Fruit fly (Drosophila melanogaster) whole organism, embryonic: ENCODE data around the gene CG14854.
A peak's percentile ranks its signal among the peaks of the same experiment; 100 is the strongest.

Experiments used
- CG10209 ChIP-seq: fragments of 200-800 bp; sonication (Bioruptor generic); optimal IDR thresholded peaks from 3 replicates; lab custom pipeline; 2017; ENCODE audit warnings: missing biosample characterization, mild to moderate bottlenecking, missing genetic modification characterization, missing genetic modification reagents
- CG10267 ChIP-seq: fragments of 200-800 bp; sonication (Bioruptor generic); optimal IDR thresholded peaks from 2 replicates; lab custom pipeline; 2018; ENCODE audit warnings: missing biosample characterization, mild to moderate bottlenecking, missing genetic modification characterization, moderate library complexity
- CG10543 ChIP-seq: fragments of 200-800 bp; sonication (Bioruptor generic); optimal IDR thresholded peaks from 3 replicates; lab custom pipeline; 2017; ENCODE audit warnings: missing biosample characterization, mild to moderate bottlenecking, missing genetic modification characterization, moderate library complexity
- CG12299 ChIP-seq: fragments of 200-800 bp; sonication (Bioruptor generic); optimal IDR thresholded peaks from 2 replicates; lab custom pipeline; 2018; ENCODE audit warnings: missing biosample characterization, mild to moderate bottlenecking, missing genetic modification characterization
- CG12391 ChIP-seq: fragments of 200-800 bp; sonication (Bioruptor generic); optimal IDR thresholded peaks from 3 replicates; lab custom pipeline; 2018; ENCODE audit warnings: missing biosample characterization, mild to moderate bottlenecking, missing genetic modification characterization, moderate library complexity
- CG13775 ChIP-seq: fragments of 200-800 bp; sonication (Bioruptor generic); optimal IDR thresholded peaks from 3 replicates; lab custom pipeline; 2017; ENCODE audit warnings: missing biosample characterization, mild to moderate bottlenecking, missing genetic modification characterization
- CG15269 ChIP-seq: fragments of 200-800 bp; sonication (Bioruptor generic); optimal IDR thresholded peaks from 2 replicates; lab custom pipeline; 2018; ENCODE audit warnings: missing biosample characterization, mild to moderate bottlenecking, missing genetic modification characterization, moderate library complexity
- CG15601 ChIP-seq: fragments of 200-800 bp; sonication (Bioruptor generic); optimal IDR thresholded peaks from 3 replicates; lab custom pipeline; 2019; ENCODE audit warnings: missing biosample characterization, mild to moderate bottlenecking, missing genetic modification characterization, moderate library complexity
- CG1647 ChIP-seq: fragments of 200-800 bp; sonication (Bioruptor generic); optimal IDR thresholded peaks from 3 replicates; lab custom pipeline; 2016; ENCODE audit warnings: missing biosample characterization, missing genetic modification characterization
- CG17568 ChIP-seq: fragments of 200-800 bp; sonication (Bioruptor generic); optimal IDR thresholded peaks from 2 replicates; lab custom pipeline; 2018; ENCODE audit warnings: missing biosample characterization, mild to moderate bottlenecking, missing genetic modification characterization, moderate library complexity
- CG18619 ChIP-seq: fragments of 200-800 bp; sonication (Bioruptor generic); optimal IDR thresholded peaks from 3 replicates; lab custom pipeline; 2017; ENCODE audit warnings: missing biosample characterization, mild to moderate bottlenecking, missing genetic modification characterization
- CG2678 ChIP-seq: fragments of 200-800 bp; sonication (Bioruptor generic); optimal IDR thresholded peaks from 3 replicates; lab custom pipeline; 2019; ENCODE audit warnings: missing biosample characterization, mild to moderate bottlenecking, missing genetic modification characterization, moderate library complexity
- CG3065 ChIP-seq: fragments of 200-800 bp; sonication (Bioruptor generic); optimal IDR thresholded peaks from 2 replicates; lab custom pipeline; 2016; ENCODE audit warnings: missing biosample characterization, missing genetic modification characterization
- CG4282 ChIP-seq: fragments of 200-800 bp; sonication (Bioruptor generic); optimal IDR thresholded peaks from 2 replicates; lab custom pipeline; 2016; ENCODE audit warnings: missing biosample characterization, missing genetic modification characterization
- CG4328 ChIP-seq: fragments of 200-800 bp; sonication (Bioruptor generic); optimal IDR thresholded peaks from 3 replicates; lab custom pipeline; 2017; ENCODE audit warnings: missing biosample characterization, missing genetic modification reagents, missing genetic modification characterization
- CG4360 ChIP-seq: fragments of 200-800 bp; sonication (Bioruptor generic); IDR thresholded peaks from 2 replicates; pipeline ENCODE4 v1.3.6; 2022; ENCODE audit warnings: missing biosample characterization, missing genetic modification characterization
- CG4707 ChIP-seq: fragments of 200-800 bp; sonication (Bioruptor generic); optimal IDR thresholded peaks from 2 replicates; lab custom pipeline; 2018; ENCODE audit warnings: missing biosample characterization, mild to moderate bottlenecking, missing genetic modification characterization, moderate library complexity
- CG6689 ChIP-seq: fragments of 200-800 bp; sonication (Bioruptor generic); IDR thresholded peaks from 2 replicates; pipeline ENCODE4 v1.3.6; 2022; ENCODE audit warnings: missing biosample characterization, missing genetic modification characterization
- CG7839 ChIP-seq: fragments of 200-800 bp; sonication (Bioruptor generic); optimal IDR thresholded peaks from 3 replicates; lab custom pipeline; 2018; ENCODE audit warnings: missing biosample characterization, mild to moderate bottlenecking, missing genetic modification characterization, moderate library complexity
- CG8388 ChIP-seq: fragments of 200-800 bp; sonication (Bioruptor generic); optimal IDR thresholded peaks from 2 replicates; lab custom pipeline; 2019; ENCODE audit warnings: missing biosample characterization, mild to moderate bottlenecking, missing genetic modification characterization, moderate library complexity
- CoRest ChIP-seq: fragments of 200-800 bp; sonication (Bioruptor generic); optimal IDR thresholded peaks from 3 replicates; lab custom pipeline; 2018; ENCODE audit warnings: missing biosample characterization, mild to moderate bottlenecking, missing genetic modification characterization, moderate library complexity
- Dbx ChIP-seq: fragments of 200-800 bp; sonication (Bioruptor generic); IDR thresholded peaks from 3 replicates; pipeline ENCODE4 v1.3.6; 2022; ENCODE audit warnings: missing biosample characterization, missing genetic modification characterization
- Dfd ChIP-seq, 2 experiments: fragments of >200 bp; optimal IDR thresholded peaks; 2 replicates each; lab custom pipeline; 2017; ENCODE audit warnings: missing biosample characterization in 2 of 2, missing genetic modification characterization in 2 of 2
- Doc3 ChIP-seq: fragments of 200-800 bp; sonication (Bioruptor generic); IDR thresholded peaks from 3 replicates; pipeline ENCODE4 v1.3.6; 2022; ENCODE audit warnings: missing biosample characterization, missing genetic modification characterization; ENCODE audit not compliant: partially characterized antibody
- H15 ChIP-seq: fragments of 200-800 bp; sonication (Bioruptor generic); IDR thresholded peaks from 3 replicates; pipeline ENCODE4 v1.3.6; 2022; ENCODE audit warnings: missing biosample characterization, missing genetic modification characterization
- HHEX ChIP-seq: fragments of 200-800 bp; sonication (Bioruptor generic); optimal IDR thresholded peaks from 3 replicates; lab custom pipeline; 2017; ENCODE audit warnings: missing biosample characterization, mild to moderate bottlenecking, missing genetic modification characterization, missing genetic modification reagents
- Hr51 ChIP-seq, 2 experiments: fragments of 200-800 bp; sonication (Bioruptor generic); optimal IDR thresholded peaks; 2 replicates in 1 of 2; 3 replicates in 1 of 2; lab custom pipeline; 2016 to 2018; ENCODE audit warnings: missing biosample characterization in 2 of 2, missing genetic modification characterization in 2 of 2, mild to moderate bottlenecking in 1 of 2, moderate library complexity in 1 of 2
- Max ChIP-seq: fragments of 200-800 bp; sonication (Bioruptor generic); optimal IDR thresholded peaks from 2 replicates; lab custom pipeline; 2016; ENCODE audit warnings: missing biosample characterization, mild to moderate bottlenecking, missing genetic modification characterization
- Meics ChIP-seq: fragments of 200-800 bp; sonication (Bioruptor generic); optimal IDR thresholded peaks from 2 replicates; lab custom pipeline; 2017; ENCODE audit warnings: missing biosample characterization, mild to moderate bottlenecking, missing genetic modification characterization
- Neu2 ChIP-seq: fragments of 200-800 bp; sonication (Bioruptor generic); optimal IDR thresholded peaks from 3 replicates; lab custom pipeline; 2016; ENCODE audit warnings: missing biosample characterization, missing genetic modification characterization, borderline replicate concordance
- Ssrp ChIP-seq: fragments of 200-800 bp; sonication (Bioruptor generic); optimal IDR thresholded peaks from 2 replicates; lab custom pipeline; 2018; ENCODE audit warnings: missing biosample characterization, mild to moderate bottlenecking, missing genetic modification characterization, moderate library complexity
- Xbp1 ChIP-seq: fragments of 200-800 bp; sonication (Bioruptor generic); optimal IDR thresholded peaks from 3 replicates; lab custom pipeline; 2016; ENCODE audit warnings: missing biosample characterization, mild to moderate bottlenecking, missing genetic modification characterization
- ase ChIP-seq: fragments of 200-800 bp; sonication (Bioruptor generic); IDR thresholded peaks from 3 replicates; pipeline ENCODE4 v1.3.6; 2022; ENCODE audit warnings: missing biosample characterization, missing genetic modification characterization
- bsh ChIP-seq, 2 experiments: fragments of 200-800 bp; sonication (Bioruptor generic); optimal IDR thresholded peaks; 2 replicates each; lab custom pipeline; 2017 to 2018; ENCODE audit warnings: mild to moderate bottlenecking in 2 of 2, missing biosample characterization in 2 of 2, missing genetic modification characterization in 2 of 2, moderate library complexity in 1 of 2
- btn ChIP-seq: fragments of 200-800 bp; sonication (Bioruptor generic); optimal IDR thresholded peaks from 2 replicates; lab custom pipeline; 2016; ENCODE audit warnings: missing biosample characterization, missing genetic modification characterization
- cg ChIP-seq: fragments of 200-800 bp; sonication (Bioruptor generic); optimal IDR thresholded peaks from 3 replicates; lab custom pipeline; 2019; ENCODE audit warnings: missing biosample characterization, mild to moderate bottlenecking, missing genetic modification characterization, moderate library complexity
- fd96Cb ChIP-seq: fragments of 200-800 bp; sonication (Bioruptor generic); optimal IDR thresholded peaks from 2 replicates; lab custom pipeline; 2018; ENCODE audit warnings: missing biosample characterization, mild to moderate bottlenecking, missing genetic modification characterization, moderate library complexity
- gcm ChIP-seq: fragments of 200-800 bp; sonication (Bioruptor generic); optimal IDR thresholded peaks from 2 replicates; lab custom pipeline; 2019; ENCODE audit warnings: missing biosample characterization, mild to moderate bottlenecking, missing genetic modification characterization, moderate library complexity
- grau ChIP-seq: fragments of 200-800 bp; optimal IDR thresholded peaks from 3 replicates; lab custom pipeline; 2019; ENCODE audit warnings: missing biosample characterization, mild to moderate bottlenecking, missing genetic modification characterization, moderate library complexity
- jigr1 ChIP-seq: fragments of 200-800 bp; sonication (Bioruptor generic); IDR thresholded peaks from 3 replicates; pipeline ENCODE4 v1.3.6; 2022; ENCODE audit warnings: missing biosample characterization, missing genetic modification characterization
- lab ChIP-seq: fragments of 200-800 bp; sonication (Bioruptor generic); optimal IDR thresholded peaks from 3 replicates; lab custom pipeline; 2017; ENCODE audit warnings: missing biosample characterization, missing genetic modification characterization, mild to moderate bottlenecking, moderate library complexity, missing genetic modification reagents
- mld ChIP-seq: fragments of 200-800 bp; sonication (Bioruptor generic); IDR thresholded peaks from 3 replicates; pipeline ENCODE4 v1.3.6; 2022; ENCODE audit warnings: missing biosample characterization, missing genetic modification characterization; ENCODE audit not compliant: partially characterized antibody
- nmo ChIP-seq: fragments of 200-800 bp; sonication (Bioruptor generic); optimal IDR thresholded peaks from 2 replicates; lab custom pipeline; 2018; ENCODE audit warnings: missing biosample characterization, mild to moderate bottlenecking, missing genetic modification characterization, moderate library complexity
- oc ChIP-seq: fragments of 200-800 bp; sonication (Bioruptor generic); optimal IDR thresholded peaks from 2 replicates; lab custom pipeline; 2018; ENCODE audit warnings: missing biosample characterization, mild to moderate bottlenecking, missing genetic modification characterization, moderate library complexity
- pita ChIP-seq: fragments of 200-800 bp; sonication (Bioruptor generic); optimal IDR thresholded peaks from 2 replicates; lab custom pipeline; 2017; ENCODE audit warnings: missing biosample characterization, mild to moderate bottlenecking, missing genetic modification characterization
- pzg ChIP-seq: fragments of 200-800 bp; sonication (Bioruptor generic); optimal IDR thresholded peaks from 3 replicates; lab custom pipeline; 2018; ENCODE audit warnings: missing biosample characterization, mild to moderate bottlenecking, missing genetic modification characterization, moderate library complexity
- unpg ChIP-seq: fragments of 200-800 bp; sonication (Bioruptor generic); optimal IDR thresholded peaks from 3 replicates; lab custom pipeline; 2018; ENCODE audit warnings: missing biosample characterization, mild to moderate bottlenecking, missing genetic modification characterization, moderate library complexity

Gene CG14854

DNA sequence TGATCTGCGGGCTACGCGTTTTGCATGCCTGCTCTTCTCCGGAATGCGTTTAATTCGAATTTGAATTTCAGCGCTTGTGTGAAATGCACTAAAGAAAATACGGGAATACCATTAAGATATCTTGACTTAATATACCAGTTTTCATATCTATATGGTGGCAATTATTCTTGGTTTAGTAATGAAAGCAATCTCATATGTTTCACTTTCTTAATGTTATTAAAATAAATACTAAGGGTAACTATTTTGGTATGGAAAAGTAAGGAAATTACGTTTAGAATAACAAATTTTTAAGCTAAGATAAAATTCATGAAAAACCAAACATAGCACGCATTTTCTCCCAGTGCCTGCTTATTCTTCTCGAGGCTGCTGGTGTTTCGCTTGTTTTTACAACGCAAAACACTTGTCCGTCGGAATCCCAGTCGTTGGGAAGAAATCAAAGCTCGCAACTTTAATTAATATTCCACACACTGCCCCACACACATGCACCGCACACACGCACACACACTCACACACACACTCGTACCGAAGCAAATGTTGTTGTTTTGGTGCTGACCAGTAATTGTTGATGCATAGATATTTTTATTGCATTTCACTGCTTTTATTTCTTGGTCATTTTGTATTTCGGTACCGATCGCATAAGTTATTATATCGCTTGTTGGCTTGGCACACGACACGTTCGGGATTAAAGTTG is 18.1 kb upstream of the CG14854 start (continued):
- 0 out of 3 replicates have a peak, but pooled peaks have one; percentile 9 for TF ChIP-seq H15 (GFP tag; lab: Robert Waterston, UW)
- TF ChIP-seq pzg: no peak
- TF ChIP-seq Neu2: no peak
- TF ChIP-seq CG7839 (tag; lab: Kevin White, UChicago): peak; percentile 30
- TF ChIP-seq cg (GFP tag; lab: Kevin White, UChicago): peak; percentile 38
- peak; percentile 39 for TF ChIP-seq unpg (GFP tag; lab: Kevin White, UChicago)
- TF ChIP-seq Dbx: no peak
- TF ChIP-seq CG4707 (GFP tag; lab: Kevin White, UChicago): no peak
- TF ChIP-seq CG10267 (tag; lab: Kevin White, UChicago): no peak
- TF ChIP-seq CG4360 (GFP tag; lab: Robert Waterston, UW): no peak
- no peak for TF ChIP-seq HHEX (GFP tag; lab: Kevin White, UChicago)
- 0 out of 3 replicates have a peak, but pooled peaks have one; percentile 34 for TF ChIP-seq mld
- TF ChIP-seq nmo (GFP tag; lab: Kevin White, UChicago): peak; percentile 46
- TF ChIP-seq CG17568 (GFP tag; lab: Kevin White, UChicago): no peak
- peak; percentile 39; the same call in 1 of the 2 replicates for TF ChIP-seq CG6689
- no peak for TF ChIP-seq CG3065 (GFP tag; lab: Kevin White, UChicago)
- peak; percentile 18 for TF ChIP-seq gcm (GFP tag; lab: Kevin White, UChicago)
- TF ChIP-seq CG8388 (GFP tag; lab: Kevin White, UChicago): peak; percentile 10
- peak; percentile 5 for TF ChIP-seq lab
- peak in 1 of 2 experiments; percentile 54 for TF ChIP-seq Dfd (GFP tag; optimal IDR thresholded peaks at IDR 0.05; lab: Kevin White, UChicago)
- no peak for TF ChIP-seq CG13775 (GFP tag; lab: Kevin White, UChicago)
- TF ChIP-seq grau (tag; lab: Kevin White, UChicago): peak; percentile 44
- no peak for TF ChIP-seq oc (tag; lab: Kevin White, UChicago)
- TF ChIP-seq pita (GFP tag; lab: Kevin White, UChicago): no peak
- TF ChIP-seq Meics (GFP tag; lab: Kevin White, UChicago): peak; percentile 5
- TF ChIP-seq CoRest (tag; lab: Kevin White, UChicago): peak; percentile 41
- 0 out of 3 replicates have a peak, but pooled peaks have one; percentile 42 for TF ChIP-seq jigr1
- no peak for TF ChIP-seq Xbp1 (GFP tag; lab: Kevin White, UChicago)
- no peak for TF ChIP-seq ase
- TF ChIP-seq bsh (GFP tag; optimal IDR thresholded peaks at IDR 0.05; lab: Kevin White, UChicago): peak in 1 of 2 experiments; percentile 30
- no peak for TF ChIP-seq Max (GFP tag; lab: Kevin White, UChicago)
- TF ChIP-seq CG12299 (tag; lab: Kevin White, UChicago): no peak
- no peak for TF ChIP-seq CG10209 (GFP tag; lab: Kevin White, UChicago)
- peak; percentile 30 for TF ChIP-seq fd96Cb (tag; lab: Kevin White, UChicago)
- TF ChIP-seq CG1647: no peak
- TF ChIP-seq CG10543: no peak
- no peak for TF ChIP-seq CG4328
- TF ChIP-seq CG18619 (GFP tag; lab: Kevin White, UChicago): no peak
- peak; percentile 50 for TF ChIP-seq CG2678
- TF ChIP-seq Hr51 (GFP tag; optimal IDR thresholded peaks at IDR 0.05; lab: Kevin White, UChicago): peak in 1 of 2 experiments; percentile 61
- no peak for TF ChIP-seq CG4282 (GFP tag; lab: Kevin White, UChicago)
- TF ChIP-seq CG12391 (tag; lab: Kevin White, UChicago): peak; percentile 37
- TF ChIP-seq Doc3: no peak
- no peak for TF ChIP-seq btn (GFP tag; lab: Kevin White, UChicago)
- TF ChIP-seq Ssrp: peak; percentile 11
- TF ChIP-seq CG15269 (tag; lab: Kevin White, UChicago): peak; percentile 29
- no peak for TF ChIP-seq CG15601 (tag; lab: Kevin White, UChicago)
